Fruit fly (Drosophila melanogaster) ovary, adult (tissue): ENCODE measurements around the gene Arp3.

Source experiments
- CG17801 ChIP-seq: fragments of 200-800 bp; optimal IDR thresholded peaks from 2 replicates; lab custom pipeline; 2019; ENCODE audit warnings: missing biosample characterization, mild to moderate bottlenecking, missing genetic modification characterization, moderate library complexity; ENCODE audit not compliant: partially characterized antibody

The Arp3 gene

DNA sequence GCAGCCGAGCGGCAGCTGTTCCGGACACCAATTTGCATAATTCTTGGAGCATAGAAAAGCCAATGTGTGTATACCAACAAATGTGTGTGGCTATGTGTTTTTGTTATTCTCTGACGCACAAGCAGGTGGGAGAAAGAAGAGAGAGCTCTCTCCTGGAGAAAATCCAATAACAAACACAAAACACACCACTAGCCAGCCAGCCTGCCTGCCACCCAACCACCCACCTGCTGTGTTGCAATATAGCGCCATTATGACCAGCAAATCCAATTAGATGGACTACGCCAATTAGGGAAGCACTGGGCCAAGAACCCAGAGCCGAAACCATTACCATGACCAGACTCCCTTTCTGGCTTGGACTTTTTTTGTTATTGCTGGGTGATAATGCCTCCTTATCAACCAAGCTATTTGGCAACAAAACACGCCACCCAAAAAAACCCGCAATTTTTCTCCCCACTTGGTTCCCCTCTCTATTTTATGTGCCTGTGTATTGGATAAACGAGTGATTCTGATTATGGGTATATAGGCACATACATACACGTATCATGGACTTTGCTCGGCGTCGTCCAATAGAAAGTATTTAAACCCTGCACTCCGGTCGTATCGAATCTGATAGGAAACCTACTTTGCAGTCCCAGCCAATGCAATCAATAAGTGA lies 12.8 kb upstream of the Arp3 start:
- peak; percentile 27 for TF ChIP-seq CG17801

DNA sequence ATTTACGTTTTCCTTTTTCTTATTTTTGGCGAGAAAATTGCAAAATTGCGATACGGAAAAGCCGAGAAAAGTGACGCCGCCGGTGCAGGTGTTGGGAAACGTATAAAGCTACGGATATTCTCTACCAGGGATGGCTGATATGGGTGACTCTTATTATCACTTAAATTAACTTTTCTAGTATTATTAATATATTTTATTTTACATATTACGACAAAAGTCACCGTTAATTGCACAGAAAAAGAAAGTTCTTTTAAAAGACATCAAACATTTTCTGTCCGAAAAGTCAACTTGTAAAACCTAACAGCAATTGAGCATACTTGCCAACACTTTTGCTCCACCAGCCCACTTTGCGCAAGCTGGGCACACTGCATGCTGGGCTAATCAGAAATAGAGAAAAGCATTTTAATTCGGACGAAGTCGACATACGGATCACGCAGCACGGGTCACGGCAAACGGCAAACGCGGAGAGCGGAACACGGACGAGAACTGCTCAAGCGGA lies 12.1 kb upstream of the Arp3 start, which contains the start of the genes Cds and Uba2:
Gene Cds (plus strand): TSS at position 51 of the 499 bp plus-strand sequence.
Gene Uba2 (minus strand): TSS at position 107 of the 499 bp plus-strand sequence.
- peak; percentile 96 for TF ChIP-seq CG17801

DNA sequence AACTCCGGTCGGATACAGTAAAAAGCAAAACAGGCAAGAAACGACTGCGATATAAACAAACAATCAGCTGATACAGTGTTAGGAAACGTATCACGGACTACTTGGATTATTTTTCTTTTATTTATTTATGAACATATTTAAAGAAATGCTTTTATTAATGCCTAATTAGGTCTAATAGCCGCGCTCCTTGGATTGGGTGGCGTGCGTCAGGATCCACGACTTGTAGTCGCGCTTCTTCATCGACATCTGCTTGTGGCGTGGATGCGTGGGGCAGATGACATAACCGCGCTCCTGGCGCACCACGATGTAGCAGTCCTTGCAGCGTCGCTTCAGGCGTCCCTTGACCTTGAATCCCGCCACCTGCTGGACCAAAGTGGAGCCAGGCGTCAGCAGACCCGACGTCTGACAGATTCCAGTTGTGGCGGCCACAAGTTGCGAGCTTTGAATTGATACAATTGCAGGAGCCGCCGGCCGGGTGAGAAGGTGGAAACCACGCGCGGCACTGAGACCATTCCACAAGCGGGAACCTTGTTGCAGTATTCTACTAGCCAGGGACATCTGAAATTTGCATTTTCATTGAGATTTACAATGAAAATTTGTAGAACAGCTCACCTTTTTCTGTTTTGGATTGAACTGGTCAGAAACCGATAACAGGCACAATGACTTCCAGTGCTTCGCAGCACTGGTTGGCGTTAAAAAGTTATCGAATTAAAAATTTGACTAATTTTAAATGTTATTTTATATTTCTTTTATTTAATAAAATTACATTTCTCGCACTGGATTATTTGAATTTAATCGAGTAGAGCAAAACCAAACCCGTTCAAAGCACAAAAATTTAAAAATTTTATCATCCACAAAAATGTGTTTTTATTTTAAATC lies 9.0 kb upstream of the Arp3 start, which contains the start of the genes CG7550 and mRpL36:
Gene CG7550 (minus strand): TSS at position 51 of the 879 bp plus-strand sequence.
Gene mRpL36 (minus strand): TSS at position 652 of the 879 bp plus-strand sequence.
- no peak for TF ChIP-seq CG17801

dm6 chr3L:8121590-8121989 lies 5.9 kb upstream of the Arp3 start, which contains the start of gene ldbr:
ldbr (plus strand) TSS chr3L:8121827.
- peak; percentile 34 for TF ChIP-seq CG17801

DNA sequence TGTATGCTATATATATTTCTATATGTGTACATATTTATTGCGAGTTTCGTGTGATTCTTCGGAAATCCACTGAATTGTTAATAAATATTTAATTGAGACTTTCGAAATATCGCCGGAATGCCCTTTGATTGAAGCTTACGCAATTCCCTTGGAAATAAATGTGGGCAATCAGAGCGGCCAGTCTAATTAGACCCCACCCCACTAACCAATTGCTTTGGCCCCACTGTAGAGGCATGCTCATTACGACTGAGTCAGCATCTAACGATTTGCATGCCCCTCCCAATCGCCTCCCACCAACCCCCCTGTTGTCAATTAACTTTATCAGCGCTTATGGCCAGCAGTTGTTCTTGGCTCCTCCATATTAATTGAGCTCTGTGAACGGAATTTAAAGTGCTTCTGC lies 1.1 kb upstream of the Arp3 start:
- no peak for TF ChIP-seq CG17801

DNA sequence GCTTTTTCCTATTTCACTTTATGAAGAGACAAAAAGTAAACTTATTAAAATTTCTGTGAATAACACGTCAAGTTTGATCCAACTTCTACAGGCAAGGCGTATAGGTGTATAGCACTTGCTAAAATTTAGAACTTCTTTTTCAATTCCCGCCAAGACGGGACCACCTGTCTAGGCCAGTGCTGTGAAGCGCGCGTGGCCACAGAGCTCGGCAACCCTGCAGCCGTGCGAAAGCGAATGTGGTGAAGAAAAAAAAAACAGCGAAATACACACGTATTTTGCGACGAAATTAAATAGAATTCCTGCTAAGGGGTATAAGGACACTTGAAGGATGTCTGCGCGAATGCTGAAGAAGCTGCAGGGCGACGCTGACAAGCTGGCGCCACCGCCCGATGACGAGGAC lies 5.5 kb downstream of the Arp3 start, which contains the start of gene Nulp1:
Gene Nulp1 (plus strand): TSS at position 198 of the 400 bp plus-strand sequence.
- TF ChIP-seq CG17801, result no peak

DNA sequence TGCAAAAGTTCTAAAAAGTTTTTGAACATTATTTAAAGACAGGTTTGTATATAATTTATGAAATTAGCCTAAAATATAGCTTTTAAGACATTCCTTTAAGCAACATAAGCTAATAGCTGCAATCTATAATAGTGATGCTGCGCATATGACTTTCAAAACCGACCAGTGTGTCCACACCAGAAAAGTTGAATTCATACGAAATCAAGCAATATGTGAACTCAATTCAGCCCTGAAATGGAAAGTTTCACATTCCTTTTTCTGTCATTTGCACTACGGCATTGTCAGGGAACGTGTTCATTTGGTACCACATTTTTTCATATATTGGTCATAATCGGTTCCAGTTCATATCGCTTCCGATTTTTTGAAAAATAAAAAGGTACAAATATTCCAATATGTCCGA lies 6.8 kb downstream of the Arp3 start, which contains the start of gene fan:
Gene fan (plus strand): TSS at position 247 of the 400 bp plus-strand sequence.
- no peak for TF ChIP-seq CG17801

- no peak for TF ChIP-seq CG17801
Measured at dm6 chr3L:8108201-8108600, 7.5 kb downstream of the Arp3 start.

DNA sequence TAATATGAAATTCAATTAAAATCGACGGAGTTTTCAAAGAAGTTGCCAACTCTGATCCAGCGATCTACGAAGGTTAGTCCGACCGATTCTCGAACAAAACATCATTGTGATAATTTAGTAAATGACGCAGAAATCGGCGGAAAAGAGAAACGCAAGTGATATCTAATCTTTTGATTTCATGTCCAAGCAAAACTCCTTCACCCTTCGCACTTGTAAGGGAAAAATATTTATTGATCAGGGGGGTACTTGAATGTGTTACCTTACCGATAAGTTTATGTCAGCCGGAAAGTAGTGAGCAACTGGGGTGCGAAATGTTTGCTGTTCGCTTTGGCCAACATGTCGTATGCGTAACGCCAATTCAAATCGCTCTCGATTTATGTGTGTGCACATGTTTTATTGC lies 18.6 kb downstream of the Arp3 start:
- no peak for TF ChIP-seq CG17801

DNA sequence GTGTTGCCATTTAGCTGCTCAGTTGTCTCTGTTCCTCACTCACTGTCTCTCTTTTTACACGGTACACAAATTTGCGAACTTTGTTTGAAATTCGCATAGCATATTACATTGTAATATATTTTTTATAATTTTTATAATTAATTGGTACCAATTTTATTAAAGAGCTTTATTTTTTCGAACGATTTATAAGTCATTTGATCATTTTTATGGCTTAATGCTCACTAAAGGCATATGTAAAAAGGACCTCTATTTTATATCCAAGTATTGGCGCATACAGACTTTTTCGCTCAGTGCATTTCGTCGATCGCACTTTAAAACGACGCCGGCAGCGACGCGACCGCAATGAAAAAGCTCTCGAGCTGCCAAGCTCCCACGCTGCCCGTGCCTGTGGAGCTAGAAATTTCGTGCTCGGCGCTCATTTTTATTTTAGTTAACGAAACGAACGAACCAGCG lies 19.6 kb downstream of the Arp3 start:
- TF ChIP-seq CG17801, result peak; percentile 91

DNA sequence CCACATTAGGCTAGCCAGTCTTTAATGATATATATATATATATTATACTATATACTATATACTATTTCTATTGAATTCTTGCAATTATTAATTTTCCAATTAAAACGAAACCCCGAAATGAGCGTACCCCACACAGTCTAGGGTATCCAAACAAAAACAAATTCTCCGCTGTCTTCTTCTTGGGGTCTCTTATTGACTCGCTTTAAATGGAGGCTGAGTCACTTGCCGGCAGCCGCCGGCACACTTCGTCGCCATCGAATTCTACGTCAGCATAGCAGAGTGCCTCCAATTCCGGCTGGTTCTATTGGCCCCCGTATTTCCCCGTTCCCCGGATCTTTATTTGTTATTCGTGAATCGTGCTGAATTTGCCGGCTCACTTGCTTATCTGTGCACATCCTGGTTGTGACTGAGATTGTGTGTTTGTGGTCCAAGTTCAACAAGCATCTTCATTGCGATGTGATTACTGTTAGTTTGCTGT lies 21.0 kb downstream of the Arp3 start:
- TF ChIP-seq CG17801, result no peak

- no peak for TF ChIP-seq CG17801
Measured at dm6 chr3L:8093553-8093952, 22.1 kb downstream of the Arp3 start.

DNA sequence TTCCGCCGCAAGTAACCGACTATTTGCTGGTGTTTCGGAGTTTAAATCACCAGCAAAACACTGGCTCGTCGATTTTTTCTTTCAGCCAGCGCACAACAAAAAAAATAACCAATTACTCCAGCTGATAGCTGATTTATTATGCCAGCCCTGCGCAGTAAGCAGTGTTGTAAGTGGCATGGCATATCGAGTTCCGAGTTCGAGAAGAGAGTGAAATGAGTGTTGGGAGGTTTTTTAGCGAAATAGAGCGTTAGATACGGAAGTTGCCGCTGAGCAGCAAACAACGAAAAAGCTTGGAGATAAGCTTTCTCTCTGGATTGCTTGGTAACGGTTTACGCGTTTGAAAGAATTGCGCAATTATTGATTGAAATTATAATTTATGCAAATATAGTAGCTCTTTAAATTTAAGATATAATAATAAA lies 24.0 kb downstream of the Arp3 start, which contains the start of gene CG7565:
Gene CG7565 (minus strand): TSS at position 137 of the 419 bp plus-strand sequence.
- TF ChIP-seq CG17801, result peak; percentile 67

- TF ChIP-seq CG17801, result no peak
Measured at dm6 chr3L:8086218-8086617, 29.5 kb downstream of the Arp3 start.

DNA sequence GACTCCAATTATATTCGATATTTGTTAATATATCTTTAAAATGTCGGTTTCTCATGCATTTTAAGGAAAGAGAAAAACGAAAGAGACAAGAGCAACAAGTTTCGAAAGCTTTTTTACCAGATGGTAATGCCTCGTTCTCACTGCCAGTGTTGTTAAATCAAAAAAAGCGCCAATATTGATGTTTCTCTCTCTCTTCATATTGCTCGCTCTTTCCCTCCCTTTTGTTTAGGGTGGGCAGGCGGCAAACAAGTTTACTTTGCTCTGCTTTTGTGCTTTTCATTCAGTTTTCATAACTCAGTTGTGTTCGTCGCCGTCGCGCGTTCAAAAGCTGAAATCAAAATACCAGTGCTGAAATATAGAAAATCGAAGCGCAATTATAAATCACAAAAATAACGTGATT lies 33.9 kb downstream of the Arp3 start:
- TF ChIP-seq CG17801, result peak; percentile 26

DNA sequence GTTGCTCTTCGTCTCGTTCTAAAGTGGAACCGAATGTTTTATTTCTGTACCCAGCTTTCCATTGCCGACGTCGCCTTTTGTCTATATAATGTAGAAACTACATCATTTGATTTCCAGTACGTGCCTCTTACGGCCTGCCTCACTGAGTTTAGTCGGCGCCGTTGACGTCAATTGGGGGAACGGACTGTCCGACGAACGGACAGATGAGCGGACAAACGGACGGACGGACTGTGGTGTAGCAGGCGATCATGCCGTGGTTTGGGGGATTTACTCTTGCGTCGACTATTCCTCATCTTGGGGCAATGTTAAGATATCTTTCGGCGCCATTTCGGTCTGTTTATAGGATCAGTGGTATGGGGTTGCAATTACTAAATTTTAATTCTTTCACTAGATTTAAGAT lies 34.9 kb downstream of the Arp3 start:
- TF ChIP-seq CG17801, result no peak

DNA sequence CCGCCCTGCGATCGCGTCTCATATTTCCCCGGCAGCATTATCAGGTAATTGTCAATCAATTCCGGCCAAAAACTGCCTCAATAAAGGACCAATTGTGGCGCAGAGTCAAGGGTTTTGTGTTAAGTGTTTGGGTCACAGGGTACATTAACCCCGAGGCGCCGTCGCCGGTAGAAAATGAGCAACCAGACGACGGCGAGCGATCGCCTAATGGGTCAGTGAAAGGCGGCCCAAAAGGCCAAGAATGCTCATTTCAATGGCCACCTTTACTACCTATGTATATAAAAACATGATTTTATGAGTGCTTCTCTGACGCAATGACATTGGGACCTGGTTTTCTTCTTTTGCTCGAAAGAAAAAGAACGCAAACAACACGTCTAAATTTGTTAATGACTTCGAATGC lies 36.1 kb downstream of the Arp3 start:
- TF ChIP-seq CG17801, result no peak
